Fruit fly (Drosophila melanogaster): ENCODE data around the gene LManVI.

The LManVI gene

dm6 chr2L:8735572-8735996, 45.5 kb downstream of the LManVI start (continued):
- TF ChIP-seq Max (GFP tag; optimal IDR thresholded peaks at IDR 0.05), result no peak
- TF ChIP-seq CG6689 (GFP tag; IDR thresholded peaks at IDR 0.05), result no peak
- peak; percentile 38 for TF ChIP-seq CG6854 (GFP tag; optimal IDR thresholded peaks at IDR 0.05)
- TF ChIP-seq Dek (tag; optimal IDR thresholded peaks at IDR 0.05), result peak; percentile 17
- TF ChIP-seq CG2129 (GFP tag; IDR thresholded peaks at IDR 0.05; ENCODE audit: partially characterized antibody), result no peak
- TF ChIP-seq BEAF-32 (GFP tag; optimal IDR thresholded peaks at IDR 0.05), result no peak
- no peak for TF ChIP-seq sc (optimal IDR thresholded peaks at IDR 0.05)
- no peak for TF ChIP-seq sc (GFP tag; optimal IDR thresholded peaks at IDR 0.05)
- TF ChIP-seq pfk (GFP tag; optimal IDR thresholded peaks at IDR 0.05), result peak; percentile 10
- TF ChIP-seq hb (GFP tag; IDR thresholded peaks at IDR 0.05; ENCODE audit: partially characterized antibody), result no peak
- peak; percentile 7 for TF ChIP-seq Camta (GFP tag; optimal IDR thresholded peaks at IDR 0.05)
- TF ChIP-seq Meics (GFP tag; optimal IDR thresholded peaks at IDR 0.05), result peak; percentile 31
- TF ChIP-seq CHES-1-like (GFP tag; optimal IDR thresholded peaks at IDR 0.05), result peak; percentile 35
- TF ChIP-seq gcm2 (GFP tag; optimal IDR thresholded peaks at IDR 0.05), result no peak
- TF ChIP-seq lov (optimal IDR thresholded peaks at IDR 0.05), result no peak
- TF ChIP-seq lov (GFP tag; IDR thresholded peaks at IDR 0.05), result peak; percentile 64; the same call in 1 of the 3 replicates
- TF ChIP-seq Antp (GFP tag; optimal IDR thresholded peaks at IDR 0.05), result no peak
- no peak for TF ChIP-seq HLH4C (GFP tag; IDR thresholded peaks at IDR 0.05; ENCODE audit: partially characterized antibody)
- TF ChIP-seq z (GFP tag; IDR thresholded peaks at IDR 0.05), result peak; percentile 75; the same call in 2 of the 3 replicates
- TF ChIP-seq Scr (GFP tag; IDR thresholded peaks at IDR 0.05; ENCODE audit: partially characterized antibody), result 0 out of 2 replicates have a peak, but pooled peaks have one; percentile 21
- peak; percentile 52 for TF ChIP-seq slbo (GFP tag; IDR thresholded peaks at IDR 0.05)
- TF ChIP-seq corto (GFP tag; optimal IDR thresholded peaks at IDR 0.05), result peak; percentile 30
- TF ChIP-seq Dbx (GFP tag; IDR thresholded peaks at IDR 0.05), result peak; percentile 74; the same call in 2 of the 3 replicates
- no peak for TF ChIP-seq psq (GFP tag; optimal IDR thresholded peaks at IDR 0.05)
- TF ChIP-seq mam (GFP tag; optimal IDR thresholded peaks at IDR 0.05), result peak; percentile 5
- peak; percentile 58 for TF ChIP-seq sug (tag; optimal IDR thresholded peaks at IDR 0.05)
- peak; percentile 47 for TF ChIP-seq CG17912 (GFP tag; optimal IDR thresholded peaks at IDR 0.05)
- TF ChIP-seq CG3163 (GFP tag; optimal IDR thresholded peaks at IDR 0.05), result peak; percentile 97
- peak; percentile 51; the same call in 1 of the 2 replicates for TF ChIP-seq CG17328 (GFP tag; IDR thresholded peaks at IDR 0.05)
- peak; percentile 62 for TF ChIP-seq CG12769 (tag; optimal IDR thresholded peaks at IDR 0.05)
- TF ChIP-seq CG12155 (GFP tag; optimal IDR thresholded peaks at IDR 0.05), result no peak
- TF ChIP-seq CG12071 (GFP tag; optimal IDR thresholded peaks at IDR 0.05), result peak; percentile 66
- TF ChIP-seq unpg (GFP tag; optimal IDR thresholded peaks at IDR 0.05), result no peak
- peak; percentile 0 for TF ChIP-seq Mes4 (GFP tag; optimal IDR thresholded peaks at IDR 0.05)
- TF ChIP-seq zfh2 (GFP tag; optimal IDR thresholded peaks at IDR 0.05), result peak; percentile 9
- peak; percentile 8 for TF ChIP-seq CG12236 (GFP tag; optimal IDR thresholded peaks at IDR 0.05)
- peak; percentile 25 for TF ChIP-seq oc (tag; optimal IDR thresholded peaks at IDR 0.05)
- TF ChIP-seq ftz-f1 (GFP tag; optimal IDR thresholded peaks at IDR 0.05), result peak; percentile 77
- TF ChIP-seq CG14965 (GFP tag; optimal IDR thresholded peaks at IDR 0.05; ENCODE audit: borderline replicate concordance), result no peak
- TF ChIP-seq ranshi (GFP tag; IDR thresholded peaks at IDR 0.05), result peak; percentile 52; the same call in 1 of the 2 replicates
- TF ChIP-seq Dip3 (GFP tag; optimal IDR thresholded peaks at IDR 0.05), result peak; percentile 22
- TF ChIP-seq dmrt11E (tag; optimal IDR thresholded peaks at IDR 0.05), result no peak
- TF ChIP-seq tio (GFP tag; optimal IDR thresholded peaks at IDR 0.05), result no peak
- peak; percentile 45 for TF ChIP-seq disco-r (GFP tag; optimal IDR thresholded peaks at IDR 0.05)
- TF ChIP-seq CG14050 (GFP tag; IDR thresholded peaks at IDR 0.05), result no peak
- peak; percentile 39 for TF ChIP-seq Hand (GFP tag; optimal IDR thresholded peaks at IDR 0.05)
- TF ChIP-seq bsh (GFP tag; optimal IDR thresholded peaks at IDR 0.05), result peak in 1 of 2 experiments; percentile 30
- peak; percentile 22; the same call in 1 of the 3 replicates for TF ChIP-seq Aef1 (GFP tag; IDR thresholded peaks at IDR 0.05)

Measured in whole organism, embryonic.